Fruit fly (Drosophila melanogaster): ENCODE data around the gene CG31086.
A peak's percentile ranks its signal among the peaks of the same experiment; 100 is the strongest.

Gene CG31086

DNA sequence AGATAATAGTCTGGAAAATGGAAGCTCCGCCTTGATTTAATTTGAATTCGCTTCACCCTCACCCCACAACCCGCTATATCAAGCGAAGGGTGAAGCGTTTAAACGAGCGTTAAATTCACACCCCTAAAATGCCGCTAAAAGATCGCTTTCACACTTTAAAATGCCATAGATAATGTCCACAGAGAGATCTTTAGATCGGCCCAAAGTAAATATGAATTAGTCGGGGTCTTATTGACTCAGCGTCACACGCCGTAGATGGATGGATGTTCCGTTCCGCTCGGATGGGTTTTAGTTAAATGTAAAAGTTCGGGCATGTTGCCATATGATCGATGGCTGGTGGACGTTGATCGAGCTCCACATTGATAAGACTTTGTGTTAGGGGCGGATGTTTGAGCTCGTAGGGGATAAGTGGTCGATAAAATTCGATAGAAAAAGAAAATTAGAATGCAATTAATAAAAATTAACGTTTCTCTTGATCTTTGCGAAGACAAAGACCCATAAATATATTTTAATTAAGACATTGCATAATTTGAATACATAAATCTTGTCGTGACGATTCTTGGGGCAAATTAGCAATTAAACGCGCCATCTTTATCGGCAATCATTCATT, 43.1 kb downstream of the CG31086 start (continued):
- TF ChIP-seq lov (optimal IDR thresholded peaks at IDR 0.05) = no peak
- peak; percentile 90 for TF ChIP-seq lov (GFP tag; IDR thresholded peaks at IDR 0.05)
- peak; percentile 73 for TF ChIP-seq CG17568 (GFP tag; optimal IDR thresholded peaks at IDR 0.05)
- peak; percentile 88; the same call in 1 of the 2 replicates for TF ChIP-seq HLH3B (GFP tag; IDR thresholded peaks at IDR 0.05)
- TF ChIP-seq CG11696 (GFP tag; IDR thresholded peaks at IDR 0.05) = peak; percentile 72
- TF ChIP-seq insv (GFP tag; optimal IDR thresholded peaks at IDR 0.05) = peak; percentile 30 to 69
- peak; percentile 94 for TF ChIP-seq rib (GFP tag; IDR thresholded peaks at IDR 0.05)
- TF ChIP-seq wor (GFP tag; IDR thresholded peaks at IDR 0.05) = no peak
- peak in 1 of 2 experiments; percentile 83 for TF ChIP-seq eve (GFP tag; optimal IDR thresholded peaks at IDR 0.05)
- TF ChIP-seq Hand (GFP tag; optimal IDR thresholded peaks at IDR 0.05) = peak; percentile 43
- TF ChIP-seq twi (tag; optimal IDR thresholded peaks at IDR 0.05) = peak; percentile 44
- no peak for TF ChIP-seq tna (GFP tag; IDR thresholded peaks at IDR 0.05; ENCODE audit: partially characterized antibody)
- peak; percentile 88 for TF ChIP-seq HHEX (GFP tag; optimal IDR thresholded peaks at IDR 0.05)
- TF ChIP-seq CG7987 (GFP tag; optimal IDR thresholded peaks at IDR 0.05) = peak; percentile 96
- peak; percentile 38 for TF ChIP-seq tin (GFP tag; optimal IDR thresholded peaks at IDR 0.05)
- peak; percentile 85 for TF ChIP-seq Fer2 (tag; optimal IDR thresholded peaks at IDR 0.05)
- TF ChIP-seq otp (GFP tag; IDR thresholded peaks at IDR 0.05) = peak; percentile 90
- peak; percentile 24 for TF ChIP-seq CG30020 (tag; optimal IDR thresholded peaks at IDR 0.05)
- TF ChIP-seq jigr1 (GFP tag; IDR thresholded peaks at IDR 0.05) = no peak
- no peak for TF ChIP-seq Sin3A (optimal IDR thresholded peaks at IDR 0.05)
- TF ChIP-seq Lpt (GFP tag; optimal IDR thresholded peaks at IDR 0.05) = no peak
- TF ChIP-seq CG11560 (tag; IDR thresholded peaks at IDR 0.05) = peak; percentile 31; the same call in 1 of the 3 replicates
- no peak for TF ChIP-seq D (optimal IDR thresholded peaks at IDR 0.05)
- peak; percentile 89 for TF ChIP-seq D (GFP tag; optimal IDR thresholded peaks at IDR 0.05)
- TF ChIP-seq Awh (GFP tag; IDR thresholded peaks at IDR 0.05) = peak; percentile 96
- TF ChIP-seq prd (optimal IDR thresholded peaks at IDR 0.05) = no peak
- TF ChIP-seq prd (GFP tag; IDR thresholded peaks at IDR 0.05) = peak; percentile 53; the same call in 2 of the 3 replicates
- peak; percentile 79 to 90 for TF ChIP-seq chif (GFP tag; optimal IDR thresholded peaks at IDR 0.05)
- peak; percentile 63 for TF ChIP-seq slp2 (GFP tag; optimal IDR thresholded peaks at IDR 0.05)
- peak; percentile 83 for TF ChIP-seq tio (GFP tag; optimal IDR thresholded peaks at IDR 0.05)
- peak; percentile 45 for TF ChIP-seq CG18011 (GFP tag; optimal IDR thresholded peaks at IDR 0.05)
- TF ChIP-seq CoRest (tag; optimal IDR thresholded peaks at IDR 0.05) = peak; percentile 66
- peak; percentile 50; the same call in 1 of the 2 replicates for TF ChIP-seq CG9215 (GFP tag; IDR thresholded peaks at IDR 0.05)
- TF ChIP-seq ftz-f1 (GFP tag; optimal IDR thresholded peaks at IDR 0.05) = peak; percentile 44
- TF ChIP-seq nerfin-2 (GFP tag; IDR thresholded peaks at IDR 0.05; ENCODE audit: partially characterized antibody) = no peak
- TF ChIP-seq tll (GFP tag; optimal IDR thresholded peaks at IDR 0.05) = no peak
- peak; percentile 90 for TF ChIP-seq CG4854 (GFP tag; optimal IDR thresholded peaks at IDR 0.05)
- peak; percentile 75 for TF ChIP-seq unpg (GFP tag; optimal IDR thresholded peaks at IDR 0.05)
- peak; percentile 77 for TF ChIP-seq ken (GFP tag; IDR thresholded peaks at IDR 0.05)
- peak; percentile 90 for TF ChIP-seq CG18599 (GFP tag; optimal IDR thresholded peaks at IDR 0.05)
- TF ChIP-seq CG10543 (GFP tag; optimal IDR thresholded peaks at IDR 0.05) = peak; percentile 91
- peak; percentile 89 for TF ChIP-seq CG12236 (GFP tag; optimal IDR thresholded peaks at IDR 0.05)
- TF ChIP-seq btn (GFP tag; optimal IDR thresholded peaks at IDR 0.05) = peak; percentile 67
- TF ChIP-seq Dfd (GFP tag; optimal IDR thresholded peaks at IDR 0.05) = no peak
- peak; percentile 83 for TF ChIP-seq vvl (GFP tag; IDR thresholded peaks at IDR 0.05)
- TF ChIP-seq Camta (GFP tag; optimal IDR thresholded peaks at IDR 0.05) = peak; percentile 89
- TF ChIP-seq CG6689 (GFP tag; IDR thresholded peaks at IDR 0.05) = peak; percentile 47; the same call in 1 of the 2 replicates
- TF ChIP-seq pnt (GFP tag; optimal IDR thresholded peaks at IDR 0.05) = peak; percentile 84
- peak; percentile 90 for TF ChIP-seq ara (GFP tag; IDR thresholded peaks at IDR 0.05)
- no peak for TF ChIP-seq amos (GFP tag; IDR thresholded peaks at IDR 0.05; ENCODE audit: partially characterized antibody)
- TF ChIP-seq sd (tag; optimal IDR thresholded peaks at IDR 0.05) = peak; percentile 57
